Fruit fly (Drosophila melanogaster): ENCODE data around the gene Prx1.

Prx1 gene

DNA sequence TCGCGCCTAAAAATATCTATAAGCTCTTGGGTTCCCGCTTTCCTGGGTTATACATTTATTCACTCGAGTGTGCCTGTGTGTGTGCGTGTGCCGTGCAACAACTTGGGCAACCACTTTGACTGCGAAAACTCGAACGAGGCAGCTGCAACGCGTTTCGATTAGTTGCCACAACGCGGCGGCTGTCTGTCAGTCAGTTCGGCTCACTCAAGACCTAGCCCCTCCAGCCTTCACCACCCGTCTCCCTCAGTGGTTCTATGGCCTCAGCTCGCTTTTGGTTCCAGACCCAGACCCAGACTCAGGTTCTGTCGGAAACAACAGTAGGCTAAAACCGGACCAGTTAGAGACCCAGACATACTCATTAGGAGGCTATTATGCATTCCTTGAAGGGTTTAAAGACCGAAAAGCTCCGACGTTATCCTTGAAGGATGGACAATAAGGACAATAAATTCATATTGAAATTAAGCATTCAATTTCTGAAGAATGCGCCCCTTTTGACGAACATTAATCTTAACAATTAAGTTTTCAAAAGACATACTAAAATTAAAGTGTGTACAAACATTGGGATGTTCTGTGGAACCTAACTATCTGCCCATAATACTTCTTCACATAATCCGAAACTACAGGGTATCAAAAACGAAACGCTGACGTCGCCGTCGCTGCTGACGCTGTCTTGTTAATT is 22.7 kb downstream of the Prx1 start:
- no peak for TF ChIP-seq ovo (GFP tag; optimal IDR thresholded peaks at IDR 0.05)
- TF ChIP-seq pad (GFP tag; optimal IDR thresholded peaks at IDR 0.05), result no peak
- no peak for TF ChIP-seq CG7045 (GFP tag; optimal IDR thresholded peaks at IDR 0.05)
- no peak for TF ChIP-seq CG5204 (GFP tag; optimal IDR thresholded peaks at IDR 0.05)
- TF ChIP-seq cic (GFP tag; optimal IDR thresholded peaks at IDR 0.05), result no peak
- peak; percentile 75 for TF ChIP-seq bab1 (GFP tag; optimal IDR thresholded peaks at IDR 0.05)
- TF ChIP-seq tj (GFP tag; optimal IDR thresholded peaks at IDR 0.05), result no peak
- no peak for TF ChIP-seq kay (GFP tag; ENCODE audit: borderline replicate concordance)

DNA sequence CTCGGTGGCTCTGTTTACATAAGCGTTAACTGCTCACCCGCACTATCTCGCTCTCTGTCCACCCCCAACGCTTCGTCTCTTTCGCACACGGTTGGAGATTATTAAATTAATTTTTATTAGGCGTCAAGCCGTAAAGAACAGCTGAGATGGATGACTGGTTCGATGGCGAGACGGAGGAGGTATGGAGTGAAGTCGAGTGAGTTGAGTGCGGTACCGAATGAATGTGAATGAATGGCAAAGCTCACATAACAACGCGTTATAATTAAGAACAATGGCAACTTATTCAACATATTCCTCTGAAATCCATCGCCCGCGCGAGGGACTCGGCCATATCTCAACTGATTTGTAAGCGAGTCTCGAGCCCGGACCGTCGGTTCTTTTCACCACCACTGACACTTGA is 23.5 kb downstream of the Prx1 start:
- TF ChIP-seq tj (GFP tag; optimal IDR thresholded peaks at IDR 0.05) (peak; percentile 6), ovo (GFP tag; optimal IDR thresholded peaks at IDR 0.05) (no peak), CG1620 (GFP tag; optimal IDR thresholded peaks at IDR 0.05) (no peak), CG11617 (GFP tag; optimal IDR thresholded peaks at IDR 0.05) (no peak)

DNA sequence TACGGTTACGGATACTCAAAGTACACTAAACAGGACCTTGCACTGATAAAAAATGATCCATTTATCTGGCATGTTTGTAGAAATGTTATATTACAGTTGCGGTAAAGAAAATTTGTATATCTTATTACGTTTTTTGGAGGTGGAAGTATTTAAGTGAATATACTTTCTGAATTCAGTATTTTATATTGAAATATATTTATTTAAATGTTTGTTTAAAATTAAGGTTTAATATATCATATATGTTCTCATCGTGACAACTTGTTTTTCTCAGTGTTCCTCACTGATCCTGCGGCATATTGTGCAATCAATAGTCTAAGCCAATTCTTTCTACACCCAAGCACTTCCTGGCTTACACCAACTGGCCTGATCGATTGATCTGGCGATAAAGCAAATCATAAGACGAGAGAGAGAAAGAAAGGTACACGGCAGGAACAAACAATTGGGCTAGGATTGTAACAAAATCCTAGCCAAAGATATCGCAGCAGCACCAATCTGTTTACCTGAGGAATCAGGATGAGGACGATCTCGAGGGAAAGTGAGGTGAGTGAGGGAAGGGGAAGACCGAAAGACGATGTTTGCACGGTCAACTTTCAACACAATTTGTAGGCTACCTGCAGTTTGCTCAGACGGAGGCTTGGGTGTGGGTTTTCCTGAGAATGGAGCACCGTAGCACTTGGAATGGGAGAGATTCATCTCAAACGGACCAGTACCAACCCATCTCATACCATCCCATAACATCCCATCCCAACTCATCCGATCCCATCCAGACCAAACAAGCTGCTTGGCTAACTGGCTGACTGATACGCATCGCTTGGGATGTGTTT is 25.0 kb downstream of the Prx1 start:
- no peak for TF ChIP-seq CG12768 (GFP tag; optimal IDR thresholded peaks at IDR 0.05)
- TF ChIP-seq CG5204 (GFP tag; optimal IDR thresholded peaks at IDR 0.05), result no peak
- no peak for TF ChIP-seq CG7101 (tag; optimal IDR thresholded peaks at IDR 0.05)
- no peak for TF ChIP-seq CG14711 (tag; optimal IDR thresholded peaks at IDR 0.05)
- TF ChIP-seq pad (GFP tag; optimal IDR thresholded peaks at IDR 0.05), result no peak
- TF ChIP-seq ovo (GFP tag; optimal IDR thresholded peaks at IDR 0.05), result no peak
- TF ChIP-seq bab1 (GFP tag; optimal IDR thresholded peaks at IDR 0.05), result no peak
- TF ChIP-seq cic (GFP tag; optimal IDR thresholded peaks at IDR 0.05), result no peak
- no peak for TF ChIP-seq kay (GFP tag; ENCODE audit: borderline replicate concordance)
- no peak for TF ChIP-seq cnc (optimal IDR thresholded peaks at IDR 0.05)
- TF ChIP-seq CG7045 (GFP tag; optimal IDR thresholded peaks at IDR 0.05), result no peak
- no peak for TF ChIP-seq Mnt (GFP tag; optimal IDR thresholded peaks at IDR 0.05)
- no peak for TF ChIP-seq Hr96 (GFP tag; optimal IDR thresholded peaks at IDR 0.05)
- no peak for TF ChIP-seq CG33017 (tag; optimal IDR thresholded peaks at IDR 0.05)

DNA sequence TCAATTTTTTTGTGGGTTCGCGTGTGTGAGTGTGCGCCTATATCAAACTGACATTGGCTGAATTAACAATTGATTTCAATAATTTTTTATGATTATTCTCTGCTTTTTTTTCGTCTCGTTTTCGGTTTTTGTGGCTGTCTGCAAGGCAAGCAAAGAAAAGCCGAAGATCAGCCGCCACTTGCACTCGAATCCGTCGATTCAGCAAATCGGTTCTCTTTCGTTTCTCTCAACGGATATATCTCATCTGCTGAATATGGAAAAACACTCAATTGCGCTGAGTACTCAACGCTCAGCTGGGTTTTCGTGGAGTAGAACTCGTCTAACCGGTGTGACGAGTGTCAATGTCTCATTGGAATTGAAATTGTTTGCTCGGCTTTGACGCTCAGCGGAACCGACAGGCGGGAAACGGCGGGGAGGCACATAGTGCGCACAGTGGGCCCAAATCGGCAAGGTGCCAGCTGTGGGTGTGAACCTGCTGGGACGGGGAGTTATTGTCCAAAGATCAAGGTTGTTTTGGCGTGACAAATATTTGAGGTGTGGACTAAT is 26.7 kb downstream of the Prx1 start:
- TF ChIP-seq ovo (GFP tag; optimal IDR thresholded peaks at IDR 0.05) (no peak), Hr96 (GFP tag; optimal IDR thresholded peaks at IDR 0.05) (peak; percentile 38), tj (GFP tag; optimal IDR thresholded peaks at IDR 0.05) (peak; percentile 90)

DNA sequence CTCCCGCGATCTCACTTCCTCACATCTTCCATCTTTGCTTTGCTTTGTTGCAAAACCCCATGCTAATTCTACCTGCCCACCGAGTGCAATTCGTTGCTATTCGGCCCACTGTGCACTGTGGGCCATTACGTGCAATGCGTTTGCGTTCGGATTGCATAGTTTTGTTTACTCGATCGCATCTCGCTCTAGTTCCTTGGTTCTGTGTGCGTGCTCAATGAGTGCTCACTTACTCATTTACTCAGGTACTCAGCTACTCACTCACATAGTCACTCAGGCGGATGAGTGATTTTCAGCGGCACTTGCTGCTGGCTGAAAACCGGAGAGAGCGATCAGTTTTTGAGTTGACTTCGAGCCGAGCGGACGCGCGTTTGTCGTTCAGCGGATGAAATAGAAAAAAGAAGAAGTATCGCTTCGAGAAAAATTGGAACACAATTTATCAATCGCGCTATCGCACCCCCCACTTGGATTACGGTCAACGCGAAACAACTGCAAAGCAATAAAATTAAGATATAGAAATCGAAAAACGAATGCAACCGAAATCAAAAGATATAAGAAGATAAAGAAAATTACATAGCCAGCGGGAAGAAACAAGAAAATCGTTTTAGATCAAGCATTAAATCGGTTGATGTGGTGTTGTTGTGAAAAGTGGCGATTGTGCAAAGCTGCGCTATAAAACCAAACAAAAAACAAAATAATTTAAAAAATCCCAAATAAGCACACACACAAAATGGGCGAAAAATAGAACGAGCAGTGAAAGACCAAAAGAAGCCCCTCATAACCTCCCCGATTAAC is 27.8 kb downstream of the Prx1 start, which contains the start of gene Tollo:
TSS of gene Tollo (plus strand) at position 331 of the 792 bp plus-strand sequence.
- peak; percentile 68 for TF ChIP-seq tj (GFP tag; optimal IDR thresholded peaks at IDR 0.05)
- TF ChIP-seq bab1 (GFP tag; optimal IDR thresholded peaks at IDR 0.05), result peak; percentile 12
- peak; percentile 13 for TF ChIP-seq toe (GFP tag; optimal IDR thresholded peaks at IDR 0.05)
- peak; percentile 43 for TF ChIP-seq Hr96 (GFP tag; optimal IDR thresholded peaks at IDR 0.05)
- no peak for TF ChIP-seq CG14711 (tag; optimal IDR thresholded peaks at IDR 0.05)

DNA sequence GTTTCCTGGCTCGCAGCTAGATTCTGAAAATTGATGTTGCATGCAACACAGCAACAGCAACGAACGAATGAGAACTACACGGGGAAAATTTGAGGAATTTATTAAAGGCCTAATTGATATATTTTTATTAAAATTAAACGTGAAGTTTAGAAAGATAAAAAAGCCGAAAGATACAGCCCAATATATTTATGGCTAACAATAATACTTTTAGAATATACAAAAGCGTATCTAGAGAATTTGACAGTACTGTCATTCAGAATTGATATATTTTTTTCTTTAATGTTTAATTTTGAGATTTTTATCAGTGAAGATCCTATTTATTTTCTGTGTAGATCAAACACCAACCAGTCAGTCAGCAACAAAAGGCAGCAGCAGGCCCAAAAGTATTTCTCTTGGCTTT is 33.1 kb downstream of the Prx1 start:
- TF ChIP-seq Clk (GFP tag; optimal IDR thresholded peaks at IDR 0.05) (no peak), Hr96 (GFP tag; optimal IDR thresholded peaks at IDR 0.05) (no peak), bab1 (GFP tag; optimal IDR thresholded peaks at IDR 0.05) (no peak), CG5204 (GFP tag; optimal IDR thresholded peaks at IDR 0.05) (no peak)

DNA sequence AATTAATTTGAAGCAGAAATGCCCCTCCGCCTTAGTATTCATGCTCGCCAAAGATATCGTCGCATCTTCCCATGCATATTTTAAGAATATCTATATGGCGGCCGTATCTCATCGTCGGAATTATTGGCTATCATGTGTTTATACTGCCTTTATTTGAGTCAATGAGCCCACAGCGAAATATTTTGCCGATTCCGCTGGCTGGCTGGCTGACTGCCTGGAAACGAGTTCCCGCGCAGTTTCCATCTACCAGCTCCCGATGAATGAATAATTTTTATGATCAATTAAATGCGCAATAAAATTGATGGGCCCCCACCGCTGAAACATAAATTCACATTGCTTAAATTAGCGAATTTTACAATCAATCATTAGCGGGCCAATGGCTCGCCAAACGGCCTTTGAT is 35.8 kb downstream of the Prx1 start:
- TF ChIP-seq CG7101 (tag; optimal IDR thresholded peaks at IDR 0.05) (no peak), CG11617 (GFP tag; optimal IDR thresholded peaks at IDR 0.05) (no peak)

Data from whole organism, adult.